Worm (Caenorhabditis elegans) whole organism, L4 larva: ENCODE results near the gene sms-3.
A peak's percentile ranks its signal among the peaks of the same experiment; 100 is the strongest.

Experiments used
- D1046.2 ChIP-seq: fragments of 200-800 bp; sonication (Bioruptor generic); IDR thresholded peaks from 2 replicates; pipeline ENCODE4 v1.3.6; 2022; ENCODE audit warnings: missing genetic modification characterization, missing compliant biosample characterization
- F10B5.3 ChIP-seq: sonication (generic microtip); optimal IDR thresholded peaks from 2 replicates; lab custom pipeline; 2016; ENCODE audit warnings: mild to moderate bottlenecking, missing genetic modification characterization, missing compliant biosample characterization
- F44E2.7 ChIP-seq: fragments of 200-800 bp; sonication (Bioruptor generic); IDR thresholded peaks from 2 replicates; pipeline ENCODE4 v2.1.2; 2022; ENCODE audit warnings: missing genetic modification characterization, missing compliant biosample characterization
- F49E8.2 ChIP-seq: sonication (generic microtip); optimal IDR thresholded peaks from 2 replicates; lab custom pipeline; 2016; ENCODE audit warnings: missing compliant biosample characterization, mild to moderate bottlenecking, missing genetic modification characterization, borderline replicate concordance
- R02D3.7 ChIP-seq: fragments of 150-350 bp; sonication (generic microtip); optimal IDR thresholded peaks from 3 replicates; lab custom pipeline; 2014; ENCODE audit warnings: missing biosample characterization, missing genetic modification characterization
- T20F7.1 ChIP-seq: fragments of 200-800 bp; sonication (Bioruptor generic); optimal IDR thresholded peaks from 2 replicates; lab custom pipeline; 2018; ENCODE audit warnings: mild to moderate bottlenecking, missing genetic modification characterization, missing compliant biosample characterization
- T26A8.4 ChIP-seq: fragments of 200-800 bp; sonication (Bioruptor generic); IDR thresholded peaks from 2 replicates; pipeline ENCODE4 v1.3.6; 2022; ENCODE audit warnings: missing genetic modification characterization, missing compliant biosample characterization
- Y105C5A.15 ChIP-seq: fragments of 200-800 bp; sonication (Bioruptor generic); IDR thresholded peaks from 2 replicates; pipeline ENCODE4 v1.3.6; 2022; ENCODE audit warnings: missing genetic modification characterization, missing compliant biosample characterization
- Y48G9A.11 ChIP-seq: fragments of 200-800 bp; sonication (Bioruptor generic); IDR thresholded peaks from 2 replicates; pipeline ENCODE4 v1.3.6; 2022; ENCODE audit warnings: missing genetic modification reagents, missing genetic modification characterization, missing compliant biosample characterization
- Y5F2A.4 ChIP-seq: fragments of 200-800 bp; sonication (Bioruptor generic); optimal IDR thresholded peaks from 2 replicates; lab custom pipeline; 2018; ENCODE audit warnings: mild to moderate bottlenecking, missing genetic modification characterization, missing compliant biosample characterization
- ZK546.5 ChIP-seq, 2 experiments: sonication (generic microtip); optimal IDR thresholded peaks; 2 replicates each; lab custom pipeline; 2017; ENCODE audit warnings: missing biosample characterization in 2 of 2, missing genetic modification characterization in 2 of 2
- aha-1 ChIP-seq: fragments of 150-350 bp; peaks from one replicate; lab custom pipeline; 2014; ENCODE audit warnings: missing biosample characterization, missing genetic modification characterization
- aly-2 ChIP-seq: sonication (generic microtip); optimal IDR thresholded peaks from 2 replicates; lab custom pipeline; 2018; ENCODE audit warnings: missing biosample characterization, missing genetic modification characterization
- ama-1 ChIP-seq: fragments of 150-350 bp; optimal IDR thresholded peaks from 2 replicates; lab custom pipeline; 2014; ENCODE audit warnings: inconsistent platforms, mixed read lengths
- ceh-20 ChIP-seq: fragments of 200-800 bp; sonication (Bioruptor generic); IDR thresholded peaks from 2 replicates; pipeline ENCODE4 v1.3.6; 2022; ENCODE audit warnings: missing genetic modification reagents, missing genetic modification characterization, missing compliant biosample characterization
- ceh-44 ChIP-seq: fragments of 200-800 bp; sonication (Bioruptor generic); IDR thresholded peaks from 2 replicates; pipeline ENCODE4 v1.3.6; 2022; ENCODE audit warnings: missing genetic modification reagents, missing genetic modification characterization, missing compliant biosample characterization
- cey-2 ChIP-seq: sonication (generic microtip); optimal IDR thresholded peaks from 3 replicates; lab custom pipeline; 2017; ENCODE audit warnings: missing genetic modification characterization, mild to moderate bottlenecking, missing compliant biosample characterization, antibody characterized with exemption, borderline replicate concordance; ENCODE audit not compliant: insufficient read depth
- ctbp-1 ChIP-seq: fragments of 200-800 bp; sonication (Bioruptor generic); IDR thresholded peaks from 2 replicates; pipeline ENCODE4 v1.3.6; 2022; ENCODE audit warnings: missing genetic modification reagents, missing genetic modification characterization, missing compliant biosample characterization
- daf-8 ChIP-seq: fragments of 200-800 bp; sonication (Bioruptor generic); IDR thresholded peaks from 2 replicates; pipeline ENCODE4 v1.3.6; 2022; ENCODE audit warnings: missing genetic modification characterization, missing compliant biosample characterization
- egl-43 ChIP-seq: fragments of 200-800 bp; sonication (Bioruptor generic); IDR thresholded peaks from 2 replicates; pipeline ENCODE4 v1.3.6; 2022; ENCODE audit warnings: missing genetic modification reagents, missing genetic modification characterization, missing compliant biosample characterization
- fos-1 ChIP-seq: fragments of 150-350 bp; optimal IDR thresholded peaks from 2 replicates; lab custom pipeline; 2014; ENCODE audit warnings: missing biosample characterization, missing genetic modification characterization
- hlh-11 ChIP-seq: fragments of 200-800 bp; sonication (Bioruptor generic); optimal IDR thresholded peaks from 2 replicates; lab custom pipeline; 2018; ENCODE audit warnings: mild to moderate bottlenecking, missing genetic modification characterization, missing compliant biosample characterization
- hmg-1.1 ChIP-seq: fragments of 200-800 bp; sonication (Bioruptor generic); IDR thresholded peaks from 2 replicates; pipeline ENCODE4 v1.3.6; 2022; ENCODE audit warnings: missing genetic modification reagents, missing genetic modification characterization, missing compliant biosample characterization
- lim-7 ChIP-seq: fragments of 200-800 bp; sonication (Bioruptor generic); IDR thresholded peaks from 2 replicates; pipeline ENCODE4 v1.3.6; 2022; ENCODE audit warnings: missing genetic modification characterization, missing compliant biosample characterization
- lin-13 ChIP-seq: fragments of 150-350 bp; optimal IDR thresholded peaks from 2 replicates; lab custom pipeline; 2014; ENCODE audit warnings: missing biosample characterization, missing genetic modification reagents, missing genetic modification characterization
- lin-15B ChIP-seq: fragments of 150-350 bp; sonication (generic microtip); optimal IDR thresholded peaks from 3 replicates; lab custom pipeline; 2014; ENCODE audit warnings: missing biosample characterization, missing genetic modification characterization
- lin-29 ChIP-seq: fragments of 200-800 bp; sonication (Bioruptor generic); IDR thresholded peaks from 2 replicates; pipeline ENCODE4 v1.3.6; 2022; ENCODE audit warnings: missing genetic modification reagents, missing genetic modification characterization, missing compliant biosample characterization
- lin-38 ChIP-seq: fragments of 200-800 bp; sonication (Bioruptor generic); IDR thresholded peaks from 2 replicates; pipeline ENCODE4 v1.3.6; 2022; ENCODE audit warnings: missing genetic modification reagents, missing genetic modification characterization, missing compliant biosample characterization
- lsy-2 ChIP-seq, 2 experiments: fragments of 150-350 bp in 1 of 2; sonication (generic microtip) in 1 of 2; optimal IDR thresholded peaks; 2 replicates each; lab custom pipeline; 2014 to 2017; ENCODE audit warnings: missing biosample characterization in 2 of 2, missing genetic modification characterization in 2 of 2
- mdt-29 ChIP-seq: fragments of 200-800 bp; sonication (Bioruptor generic); IDR thresholded peaks from 2 replicates; pipeline ENCODE4 v1.3.6; 2022; ENCODE audit warnings: missing genetic modification reagents, missing genetic modification characterization, missing compliant biosample characterization
- mes-2 ChIP-seq: sonication (generic microtip); optimal IDR thresholded peaks from 2 replicates; lab custom pipeline; 2016; ENCODE audit warnings: missing genotype, mild to moderate bottlenecking, missing genetic modification characterization, missing compliant biosample characterization; ENCODE audit not compliant: poor library complexity, severe bottlenecking
- mxl-2 ChIP-seq: fragments of 200-800 bp; sonication (Bioruptor generic); conservative IDR thresholded peaks from 2 replicates; pipeline ENCODE4 v1.3.6; 2022; ENCODE audit warnings: missing genetic modification reagents, missing genetic modification characterization, missing compliant biosample characterization
- mxl-3 ChIP-seq: fragments of 200-800 bp; sonication (Bioruptor generic); optimal IDR thresholded peaks from 2 replicates; lab custom pipeline; 2018; ENCODE audit warnings: mild to moderate bottlenecking, missing genetic modification characterization, missing compliant biosample characterization
- nhr-102 ChIP-seq: sonication (generic microtip); optimal IDR thresholded peaks from 2 replicates; lab custom pipeline; 2016; ENCODE audit warnings: mild to moderate bottlenecking, missing genetic modification characterization, moderate library complexity, missing compliant biosample characterization
- nhr-11 ChIP-seq: fragments of 150-350 bp; optimal IDR thresholded peaks from 2 replicates; lab custom pipeline; 2014; ENCODE audit warnings: missing biosample characterization, missing genetic modification characterization
- nhr-111 ChIP-seq: fragments of 200-800 bp; sonication (Bioruptor generic); optimal IDR thresholded peaks from 2 replicates; lab custom pipeline; 2018; ENCODE audit warnings: mild to moderate bottlenecking, missing genetic modification characterization, missing compliant biosample characterization
- nhr-237 ChIP-seq: sonication (generic microtip); optimal IDR thresholded peaks from 2 replicates; lab custom pipeline; 2017; ENCODE audit warnings: missing biosample characterization, missing genetic modification characterization
- nhr-6 ChIP-seq: fragments of 150-350 bp; optimal IDR thresholded peaks from 2 replicates; lab custom pipeline; 2014; ENCODE audit warnings: missing biosample characterization, missing genetic modification characterization
- pha-4 ChIP-seq, 2 experiments: fragments of 150-350 bp in 1 of 2; fragments of 200-800 bp in 1 of 2; sonication (Bioruptor generic) in 1 of 2; IDR thresholded peaks in 1 of 2; optimal IDR thresholded peaks in 1 of 2; 2 replicates each; pipeline versions ENCODE4 v1.3.6 to Lab custom; 2014 to 2022; ENCODE audit warnings: missing genetic modification characterization in 2 of 2, missing genetic modification reagents in 2 of 2, missing biosample characterization in 1 of 2, missing compliant biosample characterization in 1 of 2
- skn-1 ChIP-seq: fragments of 150-350 bp; optimal IDR thresholded peaks from 2 replicates; lab custom pipeline; 2014; ENCODE audit warnings: missing biosample characterization, missing genetic modification characterization
- spr-3 ChIP-seq: fragments of 200-800 bp; sonication (Bioruptor generic); optimal IDR thresholded peaks from 2 replicates; lab custom pipeline; 2018; ENCODE audit warnings: mild to moderate bottlenecking, missing genetic modification characterization, missing compliant biosample characterization
- tra-1 ChIP-seq: fragments of 200-800 bp; sonication (Bioruptor generic); IDR thresholded peaks from 2 replicates; pipeline ENCODE4 v1.3.6; 2022; ENCODE audit warnings: missing genetic modification reagents, missing genetic modification characterization, missing compliant biosample characterization
- unc-130 ChIP-seq: sonication (generic microtip); optimal IDR thresholded peaks from 2 replicates; lab custom pipeline; 2016; ENCODE audit warnings: missing genetic modification reagents, missing genetic modification characterization, missing compliant biosample characterization
- unc-62 ChIP-seq, 3 experiments: fragments of 150-350 bp in 1 of 3; sonication (generic microtip); optimal IDR thresholded peaks in 2 of 3; peaks in 1 of 3; 1 replicate in 1 of 3; 2 replicates in 2 of 3; lab custom pipeline; 2014 to 2017; ENCODE audit warnings: missing biosample characterization in 3 of 3, missing genetic modification characterization in 3 of 3, missing genetic modification reagents in 3 of 3, missing genotype in 1 of 3
- zfp-2 ChIP-seq: sonication (generic microtip); optimal IDR thresholded peaks from 2 replicates; lab custom pipeline; 2016; ENCODE audit warnings: mild to moderate bottlenecking, missing genetic modification characterization, missing compliant biosample characterization
- ztf-11 ChIP-seq: fragments of 150-350 bp; optimal IDR thresholded peaks from 2 replicates; lab custom pipeline; 2014; ENCODE audit warnings: missing biosample characterization, missing genetic modification characterization
- ztf-7 ChIP-seq: fragments of 150-350 bp; optimal IDR thresholded peaks from 2 replicates; lab custom pipeline; 2014; ENCODE audit warnings: missing biosample characterization, missing genetic modification characterization

sms-3 gene

DNA sequence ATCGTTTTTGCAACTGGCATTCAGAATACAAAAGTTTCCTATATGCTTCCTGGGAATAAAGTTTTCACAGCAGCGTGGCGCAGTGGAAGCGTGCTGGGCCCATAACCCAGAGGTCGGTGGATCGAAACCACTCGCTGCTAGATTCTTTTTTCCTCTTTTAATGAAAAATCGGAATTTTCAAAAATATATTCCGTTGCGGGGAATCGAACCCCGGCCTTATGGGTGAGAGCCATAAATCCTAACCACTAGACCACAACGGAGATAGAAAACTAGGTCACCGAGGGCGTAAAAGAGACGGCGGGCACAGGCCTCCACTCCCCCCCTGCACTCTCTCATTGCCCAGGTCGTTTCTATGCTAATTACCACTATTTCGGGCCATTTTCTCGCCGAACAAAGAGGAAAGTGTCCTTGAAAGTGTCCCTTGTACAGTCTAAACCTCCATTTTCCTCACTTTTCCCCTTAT lies 3.6 kb upstream of the sms-3 start, which contains the start of gene Y22D7AL.6 (continued):
- no peak for TF ChIP-seq lin-15B (tag; lab: Kevin White, UChicago)
- peak; percentile 68 for TF ChIP-seq hmg-1.1
- peak; percentile 91 for TF ChIP-seq pha-4 (GFP tag; IDR thresholded peaks at IDR 0.05; lab: Robert Waterston, UW)
- no peak for TF ChIP-seq pha-4 (tag; optimal IDR thresholded peaks at IDR 0.05; lab: Kevin White, UChicago)
- no peak for TF ChIP-seq skn-1 (tag; lab: Kevin White, UChicago)
- TF ChIP-seq lin-13 (GFP tag; lab: Kevin White, UChicago), result peak; percentile 90

DNA sequence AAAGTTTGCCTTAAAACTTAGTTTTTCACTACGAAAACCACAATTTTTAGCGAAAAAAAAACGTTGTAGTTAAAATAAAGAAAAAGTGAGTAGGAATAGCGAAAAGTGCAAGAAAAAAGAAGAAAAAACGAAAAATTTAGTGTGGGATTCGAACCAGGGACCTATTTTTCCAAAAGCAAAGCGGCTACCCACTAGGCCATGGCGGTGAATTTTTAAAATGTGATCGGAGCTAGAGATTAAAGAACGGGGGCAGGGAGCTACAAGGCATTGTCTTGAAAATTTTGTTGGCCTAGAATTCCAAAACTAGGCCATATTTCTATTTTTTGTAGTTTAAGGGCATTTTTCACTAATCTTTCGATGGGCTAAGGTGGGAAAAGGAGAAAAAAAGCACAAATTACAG lies 2.8 kb upstream of the sms-3 start:
- TF ChIP-seq zfp-2 (tag; lab: Kevin White, UChicago) (no peak), skn-1 (tag; lab: Kevin White, UChicago) (no peak), lsy-2 (tag; optimal IDR thresholded peaks at IDR 0.05; lab: Kevin White, UChicago) (no peak), nhr-11 (tag; lab: Kevin White, UChicago) (no peak), nhr-6 (tag; lab: Kevin White, UChicago) (no peak), ZK546.5 (tag; optimal IDR thresholded peaks at IDR 0.05; lab: Kevin White, UChicago) (no peak), ztf-7 (tag; lab: Kevin White, UChicago) (no peak), mes-2 (peak; percentile 54), mxl-2 (GFP tag; lab: Robert Waterston, UW) (no peak), unc-130 (peak; percentile 43), cey-2 (tag; lab: Kevin White, UChicago) (no peak), unc-62 (GFP tag; optimal IDR thresholded peaks at IDR 0.05 in 1 of 2; lab: Kevin White, UChicago) (no peak), unc-62 (tag; optimal IDR thresholded peaks at IDR 0.05; lab: Kevin White, UChicago) (no peak), ceh-44 (GFP tag; lab: Robert Waterston, UW) (no peak), nhr-102 (no peak), egl-43 (GFP tag; lab: Robert Waterston, UW) (0 out of 2 replicates have a peak, but pooled peaks have one; percentile 28), Y5F2A.4 (peak; percentile 2), tra-1 (no peak), F44E2.7 (GFP tag; lab: Robert Waterston, UW) (0 out of 2 replicates have a peak, but pooled peaks have one; percentile 72), Y105C5A.15 (0 out of 2 replicates have a peak, but pooled peaks have one; percentile 52), aly-2 (no peak), nhr-111 (no peak), hlh-11 (tag; lab: Kevin White, UChicago) (no peak), lin-13 (GFP tag; lab: Kevin White, UChicago) (peak; percentile 56), Y48G9A.11 (0 out of 2 replicates have a peak, but pooled peaks have one; percentile 9), spr-3 (no peak), R02D3.7 (no peak), fos-1 (tag; lab: Kevin White, UChicago) (no peak), mxl-3 (GFP tag; lab: Kevin White, UChicago) (no peak), F49E8.2 (tag; lab: Kevin White, UChicago) (no peak), lin-38 (GFP tag; lab: Robert Waterston, UW) (peak; percentile 62), mdt-29 (GFP tag; lab: Robert Waterston, UW) (no peak), nhr-237 (no peak), pha-4 (GFP tag; IDR thresholded peaks at IDR 0.05; lab: Robert Waterston, UW) (0 out of 2 replicates have a peak, but pooled peaks have one; percentile 52), pha-4 (tag; optimal IDR thresholded peaks at IDR 0.05; lab: Kevin White, UChicago) (no peak), lim-7 (GFP tag; lab: Robert Waterston, UW) (peak; percentile 65; the same call in 1 of the 2 replicates), ceh-20 (no peak), F10B5.3 (tag; lab: Kevin White, UChicago) (no peak), T20F7.1 (GFP tag; lab: Kevin White, UChicago) (no peak), aha-1 (tag; lab: Kevin White, UChicago) (peak; percentile 39), D1046.2 (GFP tag; lab: Robert Waterston, UW) (no peak), lin-29 (GFP tag; lab: Robert Waterston, UW) (no peak), ztf-11 (tag; lab: Kevin White, UChicago) (no peak), ama-1 (no peak), ctbp-1 (GFP tag; lab: Robert Waterston, UW) (no peak), T26A8.4 (GFP tag; lab: Robert Waterston, UW) (no peak), daf-8 (GFP tag; lab: Robert Waterston, UW) (no peak)
